Worm (Caenorhabditis elegans): ENCODE data around the gene rpi-1.

DNA sequence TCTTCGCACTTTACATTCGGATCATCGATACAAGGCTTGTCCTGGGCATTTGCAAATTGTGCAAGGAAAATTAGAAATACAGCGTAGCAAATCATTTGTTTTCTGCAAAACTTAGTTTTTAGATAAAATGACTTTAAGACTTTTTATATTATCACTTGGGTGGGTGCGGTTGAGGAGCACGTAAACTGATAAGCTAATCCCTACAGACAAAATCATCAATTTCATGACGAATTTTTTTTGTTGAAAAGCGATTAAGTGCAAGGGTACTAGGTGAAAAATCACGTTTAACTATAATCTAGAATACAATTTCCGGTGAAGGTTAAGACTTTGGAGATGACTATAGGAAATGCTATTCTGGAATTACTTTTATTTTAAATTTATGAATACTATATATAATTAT is 35.3 kb upstream of the rpi-1 start, which contains the start of gene F01D5.1:
- no peak for TF ChIP-seq crh-2 (tag; optimal IDR thresholded peaks at IDR 0.05)
- no peak for TF ChIP-seq ceh-82 (tag; optimal IDR thresholded peaks at IDR 0.05)
